Worm (Caenorhabditis elegans) whole organism, L4/young adult: ENCODE data around the gene C54D10.10.

Source experiments
- W03F9.2 ChIP-seq: fragments of 150-350 bp; optimal IDR thresholded peaks from 2 replicates; lab custom pipeline; 2014; ENCODE audit warnings: missing biosample characterization, missing genetic modification characterization
- dao-5 ChIP-seq: sonication (generic microtip); optimal IDR thresholded peaks from 2 replicates; lab custom pipeline; 2016; ENCODE audit warnings: missing genotype, missing genetic modification characterization, moderate library complexity, missing compliant biosample characterization
- him-1 ChIP-seq: sonication (generic microtip); optimal IDR thresholded peaks from 2 replicates; lab custom pipeline; 2016; ENCODE audit warnings: missing genotype, missing genetic modification reagents, missing genetic modification characterization, missing compliant biosample characterization

DNA sequence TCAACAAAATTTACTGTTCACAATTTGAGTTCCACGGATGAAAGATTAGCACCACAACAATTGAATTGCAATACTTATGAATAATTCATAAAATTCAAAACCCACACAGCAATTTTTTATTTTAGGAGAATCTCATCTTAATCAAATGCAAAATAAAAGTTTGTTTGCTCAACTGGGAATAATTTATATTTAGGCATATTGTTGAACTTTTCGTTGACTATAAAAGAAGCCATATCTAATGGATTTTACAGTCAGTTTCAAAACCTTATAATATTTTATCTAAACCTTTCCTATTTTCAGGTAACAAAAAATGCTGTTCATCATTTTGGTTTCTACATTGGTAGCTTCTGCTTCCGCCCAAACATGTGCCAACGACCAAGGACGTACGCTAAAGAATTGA is 31.5 kb downstream of the C54D10.10 start, which contains the start of gene C54D10.3:
- TF ChIP-seq W03F9.2 (tag; lab: Kevin White, UChicago) (no peak), him-1 (tag; lab: Kevin White, UChicago) (no peak), dao-5 (no peak)
